Worm (Caenorhabditis elegans): ENCODE data around the gene npp-25.

DNA sequence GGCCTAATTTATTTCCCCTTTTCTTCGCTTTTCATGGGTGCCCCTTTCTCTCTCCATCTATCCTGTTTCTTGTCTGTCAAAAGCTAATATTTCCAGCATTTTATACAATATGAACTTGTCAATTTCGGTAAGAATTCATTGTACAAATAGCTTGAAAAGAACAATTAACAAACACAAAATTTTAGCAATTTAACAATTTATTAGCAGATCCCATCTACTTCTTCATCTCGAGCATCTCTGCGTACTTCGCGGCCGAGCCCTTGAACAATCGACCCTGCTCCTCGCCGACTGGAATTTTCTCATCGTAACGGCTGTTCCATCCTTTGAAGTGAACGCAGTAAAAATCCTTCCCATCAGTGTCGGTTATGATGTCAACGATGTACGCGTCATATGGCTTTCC, 50.1 kb downstream of the npp-25 start:
- TF ChIP-seq ref-1 (GFP tag; conservative IDR thresholded peaks at IDR 0.05) (no peak), tab-1 (GFP tag; IDR thresholded peaks at IDR 0.05) (no peak), flt-1 (GFP tag; IDR thresholded peaks at IDR 0.05) (no peak), cog-1 (tag; optimal IDR thresholded peaks at IDR 0.05) (no peak), med-1 (GFP tag; optimal IDR thresholded peaks at IDR 0.05; ENCODE audit: insufficient read depth) (no peak), klf-2 (GFP tag; conservative IDR thresholded peaks at IDR 0.05) (no peak), ztf-29 (GFP tag; IDR thresholded peaks at IDR 0.05) (no peak)
